Worm (Caenorhabditis elegans): ENCODE measurements around the gene Y55F3BR.11.
A peak's percentile ranks its signal among the peaks of the same experiment; 100 is the strongest.

The Y55F3BR.11 gene

DNA sequence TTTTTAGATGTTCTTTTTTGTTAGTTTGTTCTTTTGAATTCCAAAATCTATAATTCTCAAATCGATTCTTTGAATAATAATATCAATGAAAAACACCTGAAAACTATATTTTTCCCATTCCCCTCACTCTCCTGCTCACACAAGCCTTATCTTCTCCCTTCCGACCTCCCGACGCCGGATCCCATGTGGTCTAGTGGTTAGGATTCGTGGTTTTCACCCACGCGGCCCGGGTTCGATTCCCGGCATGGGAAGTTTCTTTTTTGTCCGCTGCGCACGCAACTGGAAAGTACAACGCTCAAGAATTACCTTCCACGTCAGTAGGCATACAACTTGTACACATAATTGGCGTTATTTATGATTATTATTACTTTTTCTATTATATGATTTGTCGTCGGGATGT, 12.4 kb upstream of the Y55F3BR.11 start (continued):
- TF ChIP-seq dve-1 (tag; optimal IDR thresholded peaks at IDR 0.05; ENCODE audit: insufficient read depth) = peak; percentile 25
- TF ChIP-seq Y5F2A.4 (GFP tag; optimal IDR thresholded peaks at IDR 0.05) = no peak
- TF ChIP-seq ceh-44 (GFP tag; IDR thresholded peaks at IDR 0.05) = peak; percentile 60; the same call in 1 of the 2 replicates
- peak; percentile 14 for TF ChIP-seq nhr-102 (tag; optimal IDR thresholded peaks at IDR 0.05)
- no peak for TF ChIP-seq nhr-6 (tag; optimal IDR thresholded peaks at IDR 0.05)
- no peak for TF ChIP-seq zip-2 (tag; optimal IDR thresholded peaks at IDR 0.05)
- TF ChIP-seq mdt-29 (GFP tag; IDR thresholded peaks at IDR 0.05) = no peak
- TF ChIP-seq aly-2 (tag; optimal IDR thresholded peaks at IDR 0.05) = no peak
- TF ChIP-seq duxl-1 (tag; optimal IDR thresholded peaks at IDR 0.05; ENCODE audit: poor library complexity) = peak; percentile 19
- no peak for TF ChIP-seq ztf-11 (tag; optimal IDR thresholded peaks at IDR 0.05)
- no peak for TF ChIP-seq zfp-2 (tag; optimal IDR thresholded peaks at IDR 0.05)
- peak; percentile 84 for TF ChIP-seq egl-43 (GFP tag; IDR thresholded peaks at IDR 0.05)
- 0 out of 2 replicates have a peak, but pooled peaks have one; percentile 70 for TF ChIP-seq Y105C5A.15 (GFP tag; IDR thresholded peaks at IDR 0.05)
- no peak for TF ChIP-seq pqm-1 (tag; optimal IDR thresholded peaks at IDR 0.05)
- peak; percentile 29; the same call in 1 of the 2 replicates for TF ChIP-seq nhr-42 (GFP tag; IDR thresholded peaks at IDR 0.05)
- no peak for TF ChIP-seq daf-19 (GFP tag; conservative IDR thresholded peaks at IDR 0.05)
- peak; percentile 75 for TF ChIP-seq hlh-30 (tag; optimal IDR thresholded peaks at IDR 0.05; ENCODE audit: insufficient read depth)
- no peak for TF ChIP-seq T20F7.1 (GFP tag; optimal IDR thresholded peaks at IDR 0.05)
- TF ChIP-seq R02D3.7 (tag; optimal IDR thresholded peaks at IDR 0.05) = no peak
- TF ChIP-seq aha-1 (tag) = peak; percentile 14
- 0 out of 2 replicates have a peak, but pooled peaks have one; percentile 18 for TF ChIP-seq nhr-41 (GFP tag; IDR thresholded peaks at IDR 0.05)
- TF ChIP-seq nhr-237 (tag; optimal IDR thresholded peaks at IDR 0.05) = no peak
- TF ChIP-seq tag-97 (GFP tag; IDR thresholded peaks at IDR 0.05) = no peak
- no peak for TF ChIP-seq T26A8.4 (GFP tag; IDR thresholded peaks at IDR 0.05)
- TF ChIP-seq ceh-32 (tag; optimal IDR thresholded peaks at IDR 0.05; ENCODE audit: poor library complexity) = no peak
- peak; percentile 7 for TF ChIP-seq dpl-1 (GFP tag; optimal IDR thresholded peaks at IDR 0.05)
- no peak for TF ChIP-seq saeg-2 (GFP tag; IDR thresholded peaks at IDR 0.05)
- TF ChIP-seq mes-2 (tag; optimal IDR thresholded peaks at IDR 0.05; ENCODE audit: poor library complexity, severe bottlenecking) = no peak
- no peak for TF ChIP-seq ztf-7 (tag; optimal IDR thresholded peaks at IDR 0.05)
- no peak for TF ChIP-seq mxl-3 (GFP tag; optimal IDR thresholded peaks at IDR 0.05)
- peak; percentile 48 for TF ChIP-seq spr-1 (tag; optimal IDR thresholded peaks at IDR 0.05)
- no peak for TF ChIP-seq gei-8 (GFP tag; optimal IDR thresholded peaks at IDR 0.05)
- TF ChIP-seq hif-1 (tag; optimal IDR thresholded peaks at IDR 0.05) = peak in 1 of 2 experiments; percentile 59
- TF ChIP-seq zip-11 (GFP tag; IDR thresholded peaks at IDR 0.05) = no peak
- no peak for TF ChIP-seq nhr-25 (tag; optimal IDR thresholded peaks at IDR 0.05; ENCODE audit: borderline replicate concordance, insufficient read depth)
- TF ChIP-seq dmd-8 (GFP tag; IDR thresholded peaks at IDR 0.05) = 0 out of 2 replicates have a peak, but pooled peaks have one; percentile 47
- TF ChIP-seq lin-13 (GFP tag; optimal IDR thresholded peaks at IDR 0.05) = peak; percentile 29
- no peak for TF ChIP-seq F26F4.8 (GFP tag; conservative IDR thresholded peaks at IDR 0.05)
- no peak for TF ChIP-seq ces-1 (GFP tag; optimal IDR thresholded peaks at IDR 0.05)
- TF ChIP-seq ceh-82 (tag; optimal IDR thresholded peaks at IDR 0.05) = no peak
- no peak for TF ChIP-seq F44E2.7 (GFP tag; IDR thresholded peaks at IDR 0.05)
- TF ChIP-seq ama-1 (optimal IDR thresholded peaks at IDR 0.05) = no peak
- TF ChIP-seq F49E8.2 (tag; optimal IDR thresholded peaks at IDR 0.05; ENCODE audit: borderline replicate concordance) = no peak
- no peak for TF ChIP-seq F37D6.2 (tag; optimal IDR thresholded peaks at IDR 0.05)
- 0 out of 2 replicates have a peak, but pooled peaks have one; percentile 46 for TF ChIP-seq dmd-9 (GFP tag; IDR thresholded peaks at IDR 0.05)
- peak; percentile 54 for TF ChIP-seq dmd-6 (GFP tag; IDR thresholded peaks at IDR 0.05)
- no peak for TF ChIP-seq lir-3 (tag; optimal IDR thresholded peaks at IDR 0.05)
- no peak for TF ChIP-seq fkh-10 (GFP tag; optimal IDR thresholded peaks at IDR 0.05)
- TF ChIP-seq lin-1 (GFP tag; IDR thresholded peaks at IDR 0.05) = no peak
- 0 out of 2 replicates have a peak, but pooled peaks have one; percentile 59 for TF ChIP-seq ZK337.2 (GFP tag; IDR thresholded peaks at IDR 0.05)
- no peak for TF ChIP-seq F10B5.3 (tag; optimal IDR thresholded peaks at IDR 0.05)
